Worm (Caenorhabditis elegans): ENCODE measurements around the gene W08F4.13.

W08F4.13 gene

ce11 chrII:625926-626325, 41.3 kb downstream of the W08F4.13 start (continued):
- TF ChIP-seq nhr-6 (tag; optimal IDR thresholded peaks at IDR 0.05) (no peak), ceh-62 (tag; optimal IDR thresholded peaks at IDR 0.05) (no peak), nhr-11 (tag; optimal IDR thresholded peaks at IDR 0.05) (no peak), ZK337.2 (GFP tag; IDR thresholded peaks at IDR 0.05) (0 out of 2 replicates have a peak, but pooled peaks have one; percentile 2), F37D6.2 (tag; optimal IDR thresholded peaks at IDR 0.05) (no peak), F10B5.3 (tag; optimal IDR thresholded peaks at IDR 0.05) (no peak), nhr-102 (tag; optimal IDR thresholded peaks at IDR 0.05) (no peak), spr-3 (GFP tag; optimal IDR thresholded peaks at IDR 0.05) (no peak), nhr-76 (tag; optimal IDR thresholded peaks at IDR 0.05) (no peak), F49E8.2 (tag; optimal IDR thresholded peaks at IDR 0.05; ENCODE audit: borderline replicate concordance) (no peak), zip-2 (tag; optimal IDR thresholded peaks at IDR 0.05) (no peak), unc-39 (tag; optimal IDR thresholded peaks at IDR 0.05) (no peak), ama-1 (optimal IDR thresholded peaks at IDR 0.05) (no peak), nhr-41 (GFP tag; IDR thresholded peaks at IDR 0.05) (no peak), php-3 (GFP tag; IDR thresholded peaks at IDR 0.05) (no peak), mep-1 (tag; optimal IDR thresholded peaks at IDR 0.05) (no peak), arid-1 (GFP tag; conservative IDR thresholded peaks at IDR 0.05) (no peak), ztf-11 (tag; optimal IDR thresholded peaks at IDR 0.05) (no peak), Y48G9A.11 (GFP tag; IDR thresholded peaks at IDR 0.05) (no peak), vab-7 (GFP tag; IDR thresholded peaks at IDR 0.05) (no peak), lir-3 (tag; optimal IDR thresholded peaks at IDR 0.05) (no peak), ces-1 (GFP tag; optimal IDR thresholded peaks at IDR 0.05) (no peak), lin-15B (tag; optimal IDR thresholded peaks at IDR 0.05) (no peak), fos-1 (tag; optimal IDR thresholded peaks at IDR 0.05) (no peak), nhr-25 (tag; optimal IDR thresholded peaks at IDR 0.05; ENCODE audit: borderline replicate concordance, insufficient read depth) (no peak), mxl-2 (GFP tag; conservative IDR thresholded peaks at IDR 0.05) (no peak), hlh-30 (tag; optimal IDR thresholded peaks at IDR 0.05; ENCODE audit: insufficient read depth) (peak; percentile 65), jun-1 (tag; optimal IDR thresholded peaks at IDR 0.05) (no peak), mxl-3 (GFP tag; optimal IDR thresholded peaks at IDR 0.05) (peak; percentile 50), pha-4 (GFP tag; IDR thresholded peaks at IDR 0.05) (no peak), pha-4 (tag; optimal IDR thresholded peaks at IDR 0.05) (peak; percentile 5), lin-1 (GFP tag; IDR thresholded peaks at IDR 0.05) (no peak), hlh-11 (tag; optimal IDR thresholded peaks at IDR 0.05) (peak; percentile 66), T20F7.1 (GFP tag; optimal IDR thresholded peaks at IDR 0.05) (no peak), ZK546.5 (tag; optimal IDR thresholded peaks at IDR 0.05) (no peak), snpc-4 (tag; optimal IDR thresholded peaks at IDR 0.05) (no peak), duxl-1 (tag; optimal IDR thresholded peaks at IDR 0.05; ENCODE audit: poor library complexity) (no peak), zfp-3 (GFP tag; conservative IDR thresholded peaks at IDR 0.05) (no peak), zag-1 (tag; optimal IDR thresholded peaks at IDR 0.05) (no peak), nhr-42 (GFP tag; IDR thresholded peaks at IDR 0.05) (no peak), T26A8.4 (GFP tag; IDR thresholded peaks at IDR 0.05) (no peak), hif-1 (tag; optimal IDR thresholded peaks at IDR 0.05) (no peak), daf-8 (GFP tag; IDR thresholded peaks at IDR 0.05) (no peak), nhr-28 (tag; optimal IDR thresholded peaks at IDR 0.05) (peak; percentile 85), hmg-1.1 (GFP tag; IDR thresholded peaks at IDR 0.05) (0 out of 2 replicates have a peak, but pooled peaks have one; percentile 38), unc-130 (GFP tag; optimal IDR thresholded peaks at IDR 0.05) (no peak), nhr-111 (GFP tag; optimal IDR thresholded peaks at IDR 0.05) (no peak), tra-1 (GFP tag; IDR thresholded peaks at IDR 0.05) (no peak), egl-43 (GFP tag; IDR thresholded peaks at IDR 0.05) (no peak), fkh-10 (GFP tag; optimal IDR thresholded peaks at IDR 0.05) (no peak), gei-8 (GFP tag; optimal IDR thresholded peaks at IDR 0.05) (no peak), nhr-48 (tag; optimal IDR thresholded peaks at IDR 0.05) (no peak), daf-19 (GFP tag; conservative IDR thresholded peaks at IDR 0.05) (no peak)
